Fruit fly (Drosophila melanogaster): ENCODE results near the gene CG3430.
A peak's percentile ranks its signal among the peaks of the same experiment; 100 is the strongest.

Gene CG3430

dm6 chr2L:6964022-6964434, 7.2 kb downstream of the CG3430 start, which contains the start of the genes sip2 and Coprox (continued):
- TF ChIP-seq fd102C (GFP tag; optimal IDR thresholded peaks at IDR 0.05) (no peak), Poxn (GFP tag; IDR thresholded peaks at IDR 0.05) (no peak), B-H1 (GFP tag; IDR thresholded peaks at IDR 0.05) (no peak; the same call in 2 of the 3 replicates), Mes4 (GFP tag; optimal IDR thresholded peaks at IDR 0.05) (no peak), CG18011 (GFP tag; optimal IDR thresholded peaks at IDR 0.05) (peak; percentile 52), CG3726 (GFP tag; IDR thresholded peaks at IDR 0.05) (no peak), peb (GFP tag; IDR thresholded peaks at IDR 0.05) (no peak), hkb (optimal IDR thresholded peaks at IDR 0.05) (no peak), hkb (GFP tag; IDR thresholded peaks at IDR 0.05) (peak; percentile 45; the same call in 1 of the 2 replicates), CG9817 (tag; optimal IDR thresholded peaks at IDR 0.05) (peak; percentile 66), Xbp1 (GFP tag; optimal IDR thresholded peaks at IDR 0.05) (peak; percentile 69), CG13894 (tag; optimal IDR thresholded peaks at IDR 0.05) (peak; percentile 73), danr (GFP tag; IDR thresholded peaks at IDR 0.05) (no peak), CG6272 (GFP tag; IDR thresholded peaks at IDR 0.05) (no peak), CG15479 (GFP tag; optimal IDR thresholded peaks at IDR 0.05) (peak; percentile 1), ap (GFP tag; IDR thresholded peaks at IDR 0.05) (no peak), CG17802 (tag; optimal IDR thresholded peaks at IDR 0.05) (peak; percentile 29), CG15269 (tag; optimal IDR thresholded peaks at IDR 0.05) (no peak), CG17912 (GFP tag; optimal IDR thresholded peaks at IDR 0.05) (no peak), CG1529 (GFP tag; optimal IDR thresholded peaks at IDR 0.05) (peak; percentile 1), CG8388 (GFP tag; optimal IDR thresholded peaks at IDR 0.05) (peak; percentile 59), schlank (tag; optimal IDR thresholded peaks at IDR 0.05) (no peak), CG9932 (GFP tag; IDR thresholded peaks at IDR 0.05) (peak; percentile 71), D19B (GFP tag; optimal IDR thresholded peaks at IDR 0.05) (peak; percentile 31), Med (GFP tag) (peak; percentile 49), PHDP (tag; optimal IDR thresholded peaks at IDR 0.05) (peak; percentile 82), HLH3B (GFP tag; IDR thresholded peaks at IDR 0.05) (peak; percentile 29; the same call in 1 of the 2 replicates), ham (GFP tag; IDR thresholded peaks at IDR 0.05) (no peak), grau (tag; optimal IDR thresholded peaks at IDR 0.05) (peak; percentile 83), Max (GFP tag; optimal IDR thresholded peaks at IDR 0.05) (no peak), stwl (tag; optimal IDR thresholded peaks at IDR 0.05) (peak; percentile 57), zf30C (GFP tag; optimal IDR thresholded peaks at IDR 0.05) (no peak), ase (GFP tag; IDR thresholded peaks at IDR 0.05) (0 out of 3 replicates have a peak, but pooled peaks have one; percentile 30), CG2678 (tag; optimal IDR thresholded peaks at IDR 0.05) (peak; percentile 86), HLHmδ (GFP tag; optimal IDR thresholded peaks at IDR 0.05) (no peak), CG3995 (GFP tag; optimal IDR thresholded peaks at IDR 0.05) (peak; percentile 62), CG4707 (GFP tag; optimal IDR thresholded peaks at IDR 0.05) (no peak), row (GFP tag; IDR thresholded peaks at IDR 0.05) (peak; percentile 84), salm (tag; optimal IDR thresholded peaks at IDR 0.05) (peak; percentile 37), Jarid2 (GFP tag; optimal IDR thresholded peaks at IDR 0.05) (no peak), Kr (GFP tag; optimal IDR thresholded peaks at IDR 0.05) (no peak), sd (tag; optimal IDR thresholded peaks at IDR 0.05) (no peak), CG6765 (GFP tag; optimal IDR thresholded peaks at IDR 0.05) (no peak), pfk (GFP tag; optimal IDR thresholded peaks at IDR 0.05) (no peak), wor (GFP tag; IDR thresholded peaks at IDR 0.05) (no peak), vnd (GFP tag; IDR thresholded peaks at IDR 0.05; ENCODE audit: partially characterized antibody) (no peak), Asciz (GFP tag; optimal IDR thresholded peaks at IDR 0.05) (no peak), CG6689 (GFP tag; IDR thresholded peaks at IDR 0.05) (peak; percentile 69), phol (tag; optimal IDR thresholded peaks at IDR 0.05) (peak; percentile 76), CG9797 (GFP tag; optimal IDR thresholded peaks at IDR 0.05) (peak; percentile 89), seq (GFP tag; IDR thresholded peaks at IDR 0.05) (no peak)

Data from whole organism, embryonic.